Worm (Caenorhabditis elegans): ENCODE measurements around the gene ins-2.

DNA sequence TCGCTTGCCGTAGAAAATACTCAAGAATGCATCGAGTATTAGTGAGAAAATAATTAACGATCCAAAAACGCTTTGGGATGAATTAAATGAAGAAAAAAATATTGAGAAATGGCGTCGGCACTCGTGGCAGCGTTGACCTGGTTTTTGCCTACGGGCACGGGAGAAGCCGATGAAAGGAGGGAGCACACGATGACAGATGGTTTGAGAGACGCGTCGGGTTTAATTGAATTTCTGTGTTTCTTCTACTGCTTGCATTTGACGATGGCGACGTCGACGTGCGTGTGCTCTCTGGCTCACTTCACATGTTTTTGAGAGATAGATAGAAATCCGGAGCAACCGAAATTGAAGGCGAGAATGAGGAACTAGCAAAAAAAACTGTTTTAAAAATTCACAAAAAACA lies 37.7 kb upstream of the ins-2 start:
- TF ChIP-seq ets-4 (GFP tag; optimal IDR thresholded peaks at IDR 0.05): no peak
- TF ChIP-seq lsy-27 (tag; optimal IDR thresholded peaks at IDR 0.05; ENCODE audit: borderline replicate concordance, insufficient read depth): no peak
- TF ChIP-seq pha-4 (tag; optimal IDR thresholded peaks at IDR 0.05): no peak
- no peak for TF ChIP-seq lag-1 (GFP tag; IDR thresholded peaks at IDR 0.05)
- no peak for TF ChIP-seq T07F8.4 (tag; optimal IDR thresholded peaks at IDR 0.05)
- no peak for TF ChIP-seq chd-7 (tag; optimal IDR thresholded peaks at IDR 0.05)
- TF ChIP-seq hlh-26 (GFP tag; conservative IDR thresholded peaks at IDR 0.05): no peak
- no peak for TF ChIP-seq egl-44 (GFP tag; IDR thresholded peaks at IDR 0.05)
- no peak for TF ChIP-seq lin-26 (GFP tag; IDR thresholded peaks at IDR 0.05)
- no peak for TF ChIP-seq ceh-58 (GFP tag; IDR thresholded peaks at IDR 0.05)
- no peak for TF ChIP-seq hrde-1 (tag; optimal IDR thresholded peaks at IDR 0.05; ENCODE audit: borderline replicate concordance)
- TF ChIP-seq mcd-1 (GFP tag; IDR thresholded peaks at IDR 0.05): no peak
- TF ChIP-seq F37B4.10 (GFP tag; IDR thresholded peaks at IDR 0.05): no peak
- TF ChIP-seq B0336.3 (GFP tag; IDR thresholded peaks at IDR 0.05): no peak

Data from whole organism, young adult.